Worm (Caenorhabditis elegans): Measurements from ENCODE around the gene tceb-3.
A peak's percentile ranks its signal among the peaks of the same experiment; 100 is the strongest.

Gene tceb-3

ce11 chrII:10925804-10926570 lies 21.2 kb downstream of the tceb-3 start, which contains the start of gene metr-1 (continued):
- TF ChIP-seq sptf-1 (tag; optimal IDR thresholded peaks at IDR 0.05), result no peak
- no peak for TF ChIP-seq dsc-1 (tag; optimal IDR thresholded peaks at IDR 0.05)
- peak; percentile 17 for TF ChIP-seq lir-3 (tag; optimal IDR thresholded peaks at IDR 0.05; ENCODE audit: poor library complexity)
- no peak for TF ChIP-seq lin-13 (GFP tag; optimal IDR thresholded peaks at IDR 0.05)
- no peak for TF ChIP-seq nhr-77 (tag; optimal IDR thresholded peaks at IDR 0.05)
- TF ChIP-seq ceh-82 (tag; optimal IDR thresholded peaks at IDR 0.05), result no peak
- peak; percentile 71 for TF ChIP-seq egl-13 (tag; optimal IDR thresholded peaks at IDR 0.05)
- TF ChIP-seq Y116A8C.19 (tag; optimal IDR thresholded peaks at IDR 0.05; ENCODE audit: borderline replicate concordance), result no peak
- no peak for TF ChIP-seq hpl-2 (GFP tag; optimal IDR thresholded peaks at IDR 0.05)
- TF ChIP-seq efl-3 (GFP tag; optimal IDR thresholded peaks at IDR 0.05), result no peak
- no peak for TF ChIP-seq snpc-4 (tag; optimal IDR thresholded peaks at IDR 0.05)
- peak; percentile 21 for TF ChIP-seq irx-1 (tag; optimal IDR thresholded peaks at IDR 0.05)
- TF ChIP-seq pax-3 (tag; optimal IDR thresholded peaks at IDR 0.05), result no peak
- TF ChIP-seq swsn-7 (tag; optimal IDR thresholded peaks at IDR 0.05), result no peak
- no peak for TF ChIP-seq alr-1 (tag; optimal IDR thresholded peaks at IDR 0.05; ENCODE audit: borderline replicate concordance)
- no peak for TF ChIP-seq unc-62 (GFP tag; optimal IDR thresholded peaks at IDR 0.05)
- TF ChIP-seq dpl-1 (GFP tag; optimal IDR thresholded peaks at IDR 0.05), result peak; percentile 66 to 82 (median 69)
- TF ChIP-seq elt-3 (tag; optimal IDR thresholded peaks at IDR 0.05), result peak in 1 of 6 experiments; percentile 4
- no peak for TF ChIP-seq vab-15 (tag; optimal IDR thresholded peaks at IDR 0.05)
- no peak for TF ChIP-seq zag-1 (tag; optimal IDR thresholded peaks at IDR 0.05)
- TF ChIP-seq egl-27 (tag; optimal IDR thresholded peaks at IDR 0.05), result no peak

- TF ChIP-seq lin-15B (tag; optimal IDR thresholded peaks at IDR 0.05) (no peak), elt-3 (tag; optimal IDR thresholded peaks at IDR 0.05) (peak in 2 of 6 experiments; percentile 11 to 69), lin-13 (GFP tag; optimal IDR thresholded peaks at IDR 0.05) (no peak), tbx-2 (tag; optimal IDR thresholded peaks at IDR 0.05) (no peak), hpl-2 (GFP tag; optimal IDR thresholded peaks at IDR 0.05) (no peak), nhr-47 (tag; optimal IDR thresholded peaks at IDR 0.05) (no peak), nhr-71 (tag; optimal IDR thresholded peaks at IDR 0.05) (peak; percentile 50), unc-98 (GFP tag; IDR thresholded peaks at IDR 0.05) (no peak), mef-2 (tag; optimal IDR thresholded peaks at IDR 0.05) (no peak), egl-13 (tag; optimal IDR thresholded peaks at IDR 0.05) (no peak), ztf-11 (tag; optimal IDR thresholded peaks at IDR 0.05) (no peak), irx-1 (tag; optimal IDR thresholded peaks at IDR 0.05) (no peak), fkh-8 (tag; optimal IDR thresholded peaks at IDR 0.05) (no peak), lin-35 (GFP tag; optimal IDR thresholded peaks at IDR 0.05) (peak in 1 of 2 experiments; percentile 27), hlh-17 (GFP tag; optimal IDR thresholded peaks at IDR 0.05; ENCODE audit: borderline replicate concordance) (no peak), sup-37 (GFP tag; optimal IDR thresholded peaks at IDR 0.05) (no peak), grh-1 (GFP tag; IDR thresholded peaks at IDR 0.05) (no peak), fos-1 (tag; optimal IDR thresholded peaks at IDR 0.05) (no peak), aha-1 (tag; optimal IDR thresholded peaks at IDR 0.05) (no peak), nhr-90 (tag; optimal IDR thresholded peaks at IDR 0.05; ENCODE audit: poor library complexity) (peak; percentile 42), vab-15 (tag; optimal IDR thresholded peaks at IDR 0.05) (no peak), C34B4.2 (tag; optimal IDR thresholded peaks at IDR 0.05) (no peak), snpc-4 (tag; optimal IDR thresholded peaks at IDR 0.05) (no peak), nhr-85 (tag) (no peak), nhr-28 (tag; optimal IDR thresholded peaks at IDR 0.05) (no peak), nhr-12 (tag; optimal IDR thresholded peaks at IDR 0.05) (no peak), nhr-77 (tag; optimal IDR thresholded peaks at IDR 0.05) (no peak), ama-1 (optimal IDR thresholded peaks at IDR 0.05) (no peak), elt-2 (tag; optimal IDR thresholded peaks at IDR 0.05) (peak; percentile 86), C04F5.9 (tag; optimal IDR thresholded peaks at IDR 0.05) (no peak), rnt-1 (tag; optimal IDR thresholded peaks at IDR 0.05) (no peak), lin-39 (tag; optimal IDR thresholded peaks at IDR 0.05) (no peak), C16A3.4 (tag; optimal IDR thresholded peaks at IDR 0.05) (no peak), ceh-90 (tag; optimal IDR thresholded peaks at IDR 0.05) (no peak), jun-1 (tag; optimal IDR thresholded peaks at IDR 0.05) (no peak), aly-2 (tag; optimal IDR thresholded peaks at IDR 0.05) (no peak)
Observed at ce11 chrII:10924669-10925068, 22.5 kb downstream of the tceb-3 start.
